Worm (Caenorhabditis elegans) whole organism, late embryonic: ENCODE results near the gene ntc-1.

ENCODE experiments used
- che-1 ChIP-seq: sonication (generic microtip); optimal IDR thresholded peaks from 2 replicates; lab custom pipeline; 2016; ENCODE audit warnings: mild to moderate bottlenecking, missing genetic modification characterization, missing compliant biosample characterization
- nhr-11 ChIP-seq: fragments of 150-350 bp; optimal IDR thresholded peaks from 2 replicates; lab custom pipeline; 2014; ENCODE audit warnings: missing biosample characterization, missing genetic modification characterization
- pha-2 ChIP-seq: sonication (generic microtip); optimal IDR thresholded peaks from 2 replicates; lab custom pipeline; 2017; ENCODE audit warnings: mild to moderate bottlenecking, missing genetic modification characterization, missing compliant biosample characterization

ce11 chrX:4872758-4873157, 6.9 kb downstream of the ntc-1 start:
- TF ChIP-seq che-1 (tag; lab: Kevin White, UChicago) (no peak), nhr-11 (tag; lab: Kevin White, UChicago) (no peak), pha-2 (tag; lab: Kevin White, UChicago) (no peak)
